Worm (Caenorhabditis elegans) whole organism, L1 larva: ENCODE measurements around the gene clec-172.

Source experiments
- egl-27 ChIP-seq, 2 experiments: fragments of 150-350 bp in 1 of 2; sonication (generic microtip); optimal IDR thresholded peaks; 3 replicates each; lab custom pipeline; 2017 to 2018; ENCODE audit warnings: missing biosample characterization in 2 of 2, missing genetic modification characterization in 2 of 2, missing genetic modification reagents in 2 of 2
- snpc-4 ChIP-seq: fragments of 150-350 bp; optimal IDR thresholded peaks from 2 replicates; lab custom pipeline; 2014; ENCODE audit warnings: missing biosample characterization, missing genetic modification characterization

DNA sequence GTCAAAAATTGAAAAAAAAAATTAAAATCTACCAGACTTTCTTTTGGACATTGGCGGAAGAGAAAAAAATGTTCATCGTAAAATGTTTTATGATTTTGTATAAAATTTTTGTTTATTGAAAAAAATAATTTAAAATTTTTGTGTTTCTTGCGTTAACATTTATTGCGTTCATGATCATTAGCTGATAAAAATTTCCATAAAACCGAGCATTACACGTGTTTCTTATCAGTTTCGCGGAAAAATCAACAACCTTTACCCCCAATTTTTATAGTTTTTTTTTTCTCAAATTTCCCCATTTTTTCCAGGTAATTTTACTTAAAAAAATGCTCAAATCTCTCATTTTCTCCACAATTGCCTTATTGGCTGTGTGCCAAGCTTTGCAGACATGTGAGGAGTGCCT, 6.2 kb downstream of the clec-172 start, which contains the start of gene txt-4:
- TF ChIP-seq snpc-4 (tag; lab: Kevin White, UChicago): no peak
- no peak for TF ChIP-seq egl-27 (tag; optimal IDR thresholded peaks at IDR 0.05; lab: Kevin White, UChicago)
